Fruit fly (Drosophila melanogaster): ENCODE data around the gene Srx.
A peak's percentile ranks its signal among the peaks of the same experiment; 100 is the strongest.

The Srx gene

dm6 chrX:17875695-17876094 is 18.9 kb downstream of the Srx start:
- TF ChIP-seq CG32532 (GFP tag; IDR thresholded peaks at IDR 0.05) (no peak), CG2678 (tag; optimal IDR thresholded peaks at IDR 0.05) (no peak), zf30C (GFP tag; optimal IDR thresholded peaks at IDR 0.05) (no peak), Rx (GFP tag; IDR thresholded peaks at IDR 0.05) (no peak), sens (GFP tag) (peak; percentile 52), CG11695 (GFP tag; IDR thresholded peaks at IDR 0.05) (0 out of 3 replicates have a peak, but pooled peaks have one; percentile 15), Dip3 (GFP tag; optimal IDR thresholded peaks at IDR 0.05) (no peak), ci (GFP tag; IDR thresholded peaks at IDR 0.05) (no peak)

dm6 chrX:17876518-17876917 is 19.7 kb downstream of the Srx start:
- TF ChIP-seq Tbp (GFP tag; optimal IDR thresholded peaks at IDR 0.05) (no peak), fu2 (GFP tag; optimal IDR thresholded peaks at IDR 0.05) (no peak), Eip74EF (GFP tag; optimal IDR thresholded peaks at IDR 0.05) (no peak), cas (GFP tag; IDR thresholded peaks at IDR 0.05) (no peak), gem (tag; optimal IDR thresholded peaks at IDR 0.05) (no peak), btn (GFP tag; optimal IDR thresholded peaks at IDR 0.05) (no peak), CG13296 (GFP tag; optimal IDR thresholded peaks at IDR 0.05) (no peak), fru (optimal IDR thresholded peaks at IDR 0.05) (no peak)

DNA sequence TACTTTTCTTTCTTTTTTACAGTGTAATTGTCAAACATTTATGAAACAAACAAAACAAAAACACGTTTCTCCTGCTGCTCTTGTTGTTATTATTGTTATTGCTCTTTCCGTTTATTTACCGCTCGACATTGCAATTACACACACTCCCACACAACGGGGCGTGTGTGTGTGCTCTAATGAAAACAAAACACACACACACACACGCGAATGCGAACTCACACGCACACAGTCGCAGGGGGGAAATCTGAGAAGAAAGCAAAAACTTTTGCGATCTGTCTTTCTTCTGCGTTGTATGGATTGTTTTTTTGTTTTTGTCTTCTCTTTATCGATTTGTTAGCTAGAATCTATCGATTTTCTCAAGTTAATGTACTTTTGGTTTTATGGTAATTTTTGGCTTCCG is 21.2 kb downstream of the Srx start:
- TF ChIP-seq Kr (GFP tag; optimal IDR thresholded peaks at IDR 0.05) (no peak), Drgx (GFP tag; IDR thresholded peaks at IDR 0.05) (no peak), eve (GFP tag; optimal IDR thresholded peaks at IDR 0.05) (peak in 1 of 2 experiments; percentile 13), Asciz (GFP tag; optimal IDR thresholded peaks at IDR 0.05) (no peak), run (tag; optimal IDR thresholded peaks at IDR 0.05) (no peak), cg (GFP tag; optimal IDR thresholded peaks at IDR 0.05) (peak; percentile 36), ttk (GFP tag; IDR thresholded peaks at IDR 0.05) (no peak), chinmo (GFP tag; IDR thresholded peaks at IDR 0.05; ENCODE audit: partially characterized antibody) (0 out of 4 replicates have a peak, but pooled peaks have one; percentile 53), CG6813 (GFP tag; optimal IDR thresholded peaks at IDR 0.05) (no peak)

- peak; percentile 48; the same call in 1 of the 2 replicates for TF ChIP-seq rib (GFP tag; IDR thresholded peaks at IDR 0.05)
- peak; percentile 97 for TF ChIP-seq sqz (GFP tag; optimal IDR thresholded peaks at IDR 0.05)
- peak; percentile 32; the same call in 1 of the 2 replicates for TF ChIP-seq bbx (GFP tag; IDR thresholded peaks at IDR 0.05; ENCODE audit: partially characterized antibody)
- TF ChIP-seq Hr78 (GFP tag; optimal IDR thresholded peaks at IDR 0.05) = peak in 1 of 2 experiments; percentile 85
- TF ChIP-seq stwl (tag; optimal IDR thresholded peaks at IDR 0.05) = peak; percentile 27
- peak; percentile 2 for TF ChIP-seq kni (GFP tag; optimal IDR thresholded peaks at IDR 0.05)
- TF ChIP-seq Blimp-1 (GFP tag; optimal IDR thresholded peaks at IDR 0.05) = peak; percentile 8
- TF ChIP-seq CG18476 (GFP tag; optimal IDR thresholded peaks at IDR 0.05) = no peak
- no peak for TF ChIP-seq kay (GFP tag; optimal IDR thresholded peaks at IDR 0.05)
- TF ChIP-seq crp (GFP tag; optimal IDR thresholded peaks at IDR 0.05) = peak in 1 of 2 experiments; percentile 66
- TF ChIP-seq Xrp1 (GFP tag; IDR thresholded peaks at IDR 0.05) = no peak
- peak; percentile 42 for TF ChIP-seq CHES-1-like (GFP tag; optimal IDR thresholded peaks at IDR 0.05)
- peak; percentile 41; the same call in 1 of the 2 replicates for TF ChIP-seq CG32532 (GFP tag; IDR thresholded peaks at IDR 0.05)
- TF ChIP-seq cwo (GFP tag; optimal IDR thresholded peaks at IDR 0.05) = peak; percentile 86
- TF ChIP-seq CG6175 (GFP tag; IDR thresholded peaks at IDR 0.05) = peak; percentile 99
- TF ChIP-seq CG2116 (GFP tag; optimal IDR thresholded peaks at IDR 0.05) = peak; percentile 56
- no peak for TF ChIP-seq Nf-YC (tag; optimal IDR thresholded peaks at IDR 0.05)
- TF ChIP-seq bigmax (GFP tag; optimal IDR thresholded peaks at IDR 0.05) = peak; percentile 10
- peak; percentile 35; the same call in 1 of the 2 replicates for TF ChIP-seq CG13287 (GFP tag; IDR thresholded peaks at IDR 0.05; ENCODE audit: partially characterized antibody)
- TF ChIP-seq CG17359 (tag; optimal IDR thresholded peaks at IDR 0.05) = no peak
- peak; percentile 96 for TF ChIP-seq chinmo (GFP tag; IDR thresholded peaks at IDR 0.05; ENCODE audit: partially characterized antibody)
- TF ChIP-seq Meics (GFP tag; optimal IDR thresholded peaks at IDR 0.05) = no peak
- TF ChIP-seq CG9817 (tag; optimal IDR thresholded peaks at IDR 0.05) = no peak
These were observed 21.9 kb downstream of the Srx start for dm6 chrX:17878632-17879033.
